Fruit fly (Drosophila melanogaster) whole organism, adult: ENCODE data around the gene CG12105.

Experiments
- CG11617 ChIP-seq: fragments of 200-800 bp; sonication (Bioruptor generic); optimal IDR thresholded peaks from 2 replicates; lab custom pipeline; 2017; ENCODE audit warnings: mild to moderate bottlenecking, missing biosample characterization, missing genetic modification reagents, missing genetic modification characterization
- CG12768 ChIP-seq: fragments of 200-800 bp; sonication (Bioruptor generic); optimal IDR thresholded peaks from 2 replicates; lab custom pipeline; 2017; ENCODE audit warnings: missing biosample characterization, missing genetic modification characterization, mild to moderate bottlenecking, moderate library complexity, missing genetic modification reagents
- CG1620 ChIP-seq: fragments of 200-800 bp; sonication (Bioruptor generic); optimal IDR thresholded peaks from 2 replicates; lab custom pipeline; 2016; ENCODE audit warnings: missing biosample characterization, missing genetic modification characterization
- CG33017 ChIP-seq: fragments of 200-800 bp; sonication (Bioruptor generic); optimal IDR thresholded peaks from 2 replicates; lab custom pipeline; 2018; ENCODE audit warnings: missing biosample characterization, mild to moderate bottlenecking, missing genetic modification characterization, moderate library complexity
- CG5204 ChIP-seq: fragments of 200-800 bp; sonication (Bioruptor generic); optimal IDR thresholded peaks from 2 replicates; lab custom pipeline; 2016; ENCODE audit warnings: missing biosample characterization, missing genetic modification characterization
- CG7045 ChIP-seq: fragments of 200-800 bp; sonication (Bioruptor generic); optimal IDR thresholded peaks from 2 replicates; lab custom pipeline; 2017; ENCODE audit warnings: missing biosample characterization, mild to moderate bottlenecking, missing genetic modification characterization
- CG7101 ChIP-seq: fragments of 200-800 bp; sonication (Bioruptor generic); optimal IDR thresholded peaks from 2 replicates; lab custom pipeline; 2018; ENCODE audit warnings: missing biosample characterization, mild to moderate bottlenecking, missing genetic modification characterization, moderate library complexity
- Crg-1 ChIP-seq: fragments of 200-800 bp; sonication (Bioruptor generic); optimal IDR thresholded peaks from 2 replicates; lab custom pipeline; 2016; ENCODE audit warnings: missing biosample characterization, missing genetic modification characterization
- Mnt ChIP-seq: fragments of 200-800 bp; sonication (Bioruptor generic); optimal IDR thresholded peaks from 2 replicates; lab custom pipeline; 2016; ENCODE audit warnings: missing biosample characterization, mild to moderate bottlenecking, missing genetic modification characterization
- bab1 ChIP-seq: fragments of 200-800 bp; sonication (Bioruptor generic); optimal IDR thresholded peaks from 3 replicates; lab custom pipeline; 2019; ENCODE audit warnings: missing biosample characterization, mild to moderate bottlenecking, missing genetic modification characterization, moderate library complexity
- cic ChIP-seq: fragments of 200-800 bp; sonication (Bioruptor generic); optimal IDR thresholded peaks from 2 replicates; lab custom pipeline; 2017; ENCODE audit warnings: missing biosample characterization, mild to moderate bottlenecking, missing genetic modification characterization, moderate library complexity
- cnc ChIP-seq, 2 experiments: fragments of >200 bp; optimal IDR thresholded peaks; 2 replicates each; lab custom pipeline; 2017
- kay ChIP-seq: fragments of 200-800 bp; sonication (Bioruptor generic); peaks from one replicate; lab custom pipeline; 2016; ENCODE audit warnings: missing biosample characterization, missing genetic modification characterization, borderline replicate concordance
- ovo ChIP-seq: fragments of 200-800 bp; sonication (Bioruptor generic); optimal IDR thresholded peaks from 2 replicates; lab custom pipeline; 2016; ENCODE audit warnings: missing biosample characterization, missing genetic modification characterization
- pad ChIP-seq: fragments of 200-800 bp; sonication (Bioruptor generic); optimal IDR thresholded peaks from 3 replicates; lab custom pipeline; 2017; ENCODE audit warnings: missing biosample characterization, missing genetic modification characterization, mild to moderate bottlenecking, moderate library complexity, missing genetic modification reagents
- tj ChIP-seq: fragments of 200-800 bp; sonication (Bioruptor generic); optimal IDR thresholded peaks from 3 replicates; lab custom pipeline; 2017; ENCODE audit warnings: missing biosample characterization, mild to moderate bottlenecking, missing genetic modification characterization, moderate library complexity

CG12105 gene

dm6 chr3L:1569162-1569965 lies 46.2 kb downstream of the CG12105 start, which contains the start of gene Tmep:
Gene Tmep, plus strand, starts transcription at chr3L:1569181.
- peak; percentile 63 for TF ChIP-seq cic (GFP tag; lab: Kevin White, UChicago)
- TF ChIP-seq CG5204 (GFP tag; lab: Kevin White, UChicago) = no peak
- TF ChIP-seq cnc (optimal IDR thresholded peaks at IDR 0.05; lab: Kevin White, UChicago) = no peak
- peak; percentile 5 for TF ChIP-seq Mnt (GFP tag; lab: Kevin White, UChicago)
- TF ChIP-seq tj (GFP tag; lab: Kevin White, UChicago) = peak; percentile 61
- no peak for TF ChIP-seq CG1620 (GFP tag; lab: Kevin White, UChicago)
- TF ChIP-seq CG7045 (GFP tag; lab: Kevin White, UChicago) = no peak

DNA sequence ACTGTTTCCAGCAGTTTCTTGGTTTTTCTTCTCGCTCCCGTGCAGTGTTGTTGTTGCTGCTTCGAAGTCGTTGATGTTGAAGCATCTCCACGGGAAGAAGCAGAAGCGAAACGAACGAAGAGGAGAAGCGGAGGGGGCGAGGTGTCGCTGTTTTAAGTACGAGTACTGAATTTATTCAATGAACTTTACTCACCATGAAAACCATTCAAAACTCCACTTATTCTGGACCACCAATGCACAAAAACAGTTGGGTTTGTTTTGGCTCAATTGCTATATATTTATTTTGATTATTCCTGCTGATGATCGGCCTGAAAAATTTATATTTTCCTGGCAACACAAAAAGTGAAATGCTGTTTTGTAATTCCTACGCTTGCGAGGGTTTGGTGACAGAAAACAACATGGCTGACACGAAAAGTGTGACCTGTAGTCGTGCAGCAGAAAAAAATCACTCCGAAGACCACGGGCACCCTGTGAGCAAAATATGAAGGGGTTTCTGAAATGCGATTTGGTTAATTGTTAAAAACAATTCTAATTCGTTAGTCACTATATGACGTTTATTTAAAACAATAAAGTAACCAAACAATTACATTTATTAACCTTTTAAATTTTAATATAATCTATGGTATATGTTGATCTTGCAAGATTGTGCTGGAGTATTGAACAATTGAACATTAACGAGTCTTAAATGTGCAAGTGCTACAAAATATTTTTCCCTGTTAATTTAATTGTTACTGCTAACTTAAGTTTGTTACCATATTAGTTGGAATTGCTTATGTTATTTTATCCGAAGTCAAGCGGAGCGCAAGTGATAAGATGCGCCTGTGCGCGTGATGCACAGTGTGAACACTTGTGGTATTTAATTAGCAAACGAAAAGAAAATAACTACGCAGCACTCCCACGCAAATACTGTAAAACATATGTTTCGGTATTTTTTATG lies 47.1 kb downstream of the CG12105 start, which contains the start of gene CG7879:
Gene CG7879 (minus strand): TSS at position 384 of the 937 bp plus-strand sequence.
- TF ChIP-seq CG11617 (GFP tag; lab: Kevin White, UChicago) (peak; percentile 7), ovo (peak; percentile 2), Mnt (GFP tag; lab: Kevin White, UChicago) (peak; percentile 20), CG33017 (tag; lab: Kevin White, UChicago) (no peak), CG7101 (peak; percentile 24), cic (GFP tag; lab: Kevin White, UChicago) (peak; percentile 98), CG7045 (GFP tag; lab: Kevin White, UChicago) (no peak), bab1 (GFP tag; lab: Kevin White, UChicago) (peak; percentile 53), cnc (optimal IDR thresholded peaks at IDR 0.05; lab: Kevin White, UChicago) (no peak), CG1620 (GFP tag; lab: Kevin White, UChicago) (peak; percentile 28)

- no peak for TF ChIP-seq kay (GFP tag; lab: Kevin White, UChicago)
- TF ChIP-seq bab1 (GFP tag; lab: Kevin White, UChicago) = no peak
- TF ChIP-seq CG33017 (tag; lab: Kevin White, UChicago) = no peak
- no peak for TF ChIP-seq Crg-1 (GFP tag; lab: Kevin White, UChicago)
- no peak for TF ChIP-seq CG7045 (GFP tag; lab: Kevin White, UChicago)
- no peak for TF ChIP-seq pad (GFP tag; lab: Kevin White, UChicago)
- no peak for TF ChIP-seq CG1620 (GFP tag; lab: Kevin White, UChicago)
- no peak for TF ChIP-seq Mnt (GFP tag; lab: Kevin White, UChicago)
- no peak for TF ChIP-seq CG12768 (GFP tag; lab: Kevin White, UChicago)
Observed at dm6 chr3L:1565092-1565491, 50.5 kb downstream of the CG12105 start, which contains the start of gene CG12003. Gene CG12003, plus strand, starts transcription at chr3L:1565392.
